Fruit fly (Drosophila melanogaster) whole organism, prepupa: ENCODE data around the gene Obp28a.
A peak's percentile ranks its signal among the peaks of the same experiment; 100 is the strongest.

ENCODE experiments used
- Blimp-1 ChIP-seq: fragments of 200-800 bp; sonication (Bioruptor generic); optimal IDR thresholded peaks from 3 replicates; lab custom pipeline; 2017; ENCODE audit warnings: missing biosample characterization, missing genetic modification characterization, mild to moderate bottlenecking, moderate library complexity, missing genetic modification reagents
- CG10669 ChIP-seq: fragments of 200-800 bp; sonication (Bioruptor generic); optimal IDR thresholded peaks from 3 replicates; lab custom pipeline; 2018; ENCODE audit warnings: missing biosample characterization, mild to moderate bottlenecking, missing genetic modification characterization, moderate library complexity
- CG11294 ChIP-seq: fragments of 200-800 bp; sonication (Bioruptor generic); IDR thresholded peaks from 2 replicates; pipeline ENCODE4 v1.3.6; 2022; ENCODE audit warnings: missing biosample characterization, missing genetic modification characterization
- CG11762 ChIP-seq: fragments of 200-800 bp; sonication (Bioruptor generic); optimal IDR thresholded peaks from 3 replicates; lab custom pipeline; 2016; ENCODE audit warnings: missing biosample characterization, missing genetic modification characterization; ENCODE audit not compliant: insufficient read depth
- CG11902 ChIP-seq: fragments of 200-800 bp; sonication (Bioruptor generic); optimal IDR thresholded peaks from 3 replicates; lab custom pipeline; 2016; ENCODE audit warnings: missing biosample characterization, missing genetic modification characterization
- CG15336 ChIP-seq: fragments of 200-800 bp; sonication (Bioruptor generic); IDR thresholded peaks from 2 replicates; pipeline ENCODE4 v1.3.6; 2022; ENCODE audit warnings: missing biosample characterization, missing genetic modification characterization
- CG1621 ChIP-seq: fragments of 200-800 bp; sonication (Bioruptor generic); optimal IDR thresholded peaks from 3 replicates; lab custom pipeline; 2018; ENCODE audit warnings: missing biosample characterization, mild to moderate bottlenecking, missing genetic modification characterization
- CG3032 ChIP-seq: fragments of 200-800 bp; optimal IDR thresholded peaks from 2 replicates; lab custom pipeline; 2019; ENCODE audit warnings: missing biosample characterization, mild to moderate bottlenecking, missing genetic modification characterization, moderate library complexity
- CG32006 ChIP-seq: fragments of 200-800 bp; sonication (Bioruptor generic); optimal IDR thresholded peaks from 3 replicates; lab custom pipeline; 2017; ENCODE audit warnings: missing biosample characterization, mild to moderate bottlenecking, missing genetic modification characterization
- CG34406 ChIP-seq: fragments of 200-800 bp; sonication (Bioruptor generic); optimal IDR thresholded peaks from 3 replicates; lab custom pipeline; 2016; ENCODE audit warnings: missing biosample characterization, missing genetic modification characterization
- CG6276 ChIP-seq: fragments of 200-800 bp; sonication (Bioruptor generic); optimal IDR thresholded peaks from 2 replicates; lab custom pipeline; 2017; ENCODE audit warnings: missing biosample characterization, mild to moderate bottlenecking, missing genetic modification characterization
- CG6808 ChIP-seq: fragments of 200-800 bp; sonication (Bioruptor generic); optimal IDR thresholded peaks from 3 replicates; lab custom pipeline; 2017; ENCODE audit warnings: missing biosample characterization, missing genetic modification characterization, mild to moderate bottlenecking, moderate library complexity, missing genetic modification reagents
- CG6854 ChIP-seq: fragments of 200-800 bp; sonication (Bioruptor generic); optimal IDR thresholded peaks from 2 replicates; lab custom pipeline; 2017; ENCODE audit warnings: missing biosample characterization, mild to moderate bottlenecking, missing genetic modification characterization
- CG8119 ChIP-seq: fragments of 200-800 bp; sonication (Bioruptor generic); IDR thresholded peaks from 3 replicates; pipeline ENCODE4 v1.3.6; 2022; ENCODE audit warnings: missing biosample characterization, missing genetic modification characterization
- CG8319 ChIP-seq: fragments of 200-800 bp; sonication (Bioruptor generic); optimal IDR thresholded peaks from 3 replicates; lab custom pipeline; 2016; ENCODE audit warnings: missing biosample characterization, missing genetic modification characterization
- CG9139 ChIP-seq: fragments of 200-800 bp; sonication (Bioruptor generic); optimal IDR thresholded peaks from 3 replicates; lab custom pipeline; 2017; ENCODE audit warnings: missing biosample characterization, mild to moderate bottlenecking, missing genetic modification characterization
- Eip78C ChIP-seq: fragments of 200-800 bp; sonication (Bioruptor generic); peaks from one replicate; lab custom pipeline; 2016; ENCODE audit warnings: missing biosample characterization, missing genetic modification characterization
- Ets96B ChIP-seq: fragments of 200-800 bp; optimal IDR thresholded peaks from 2 replicates; lab custom pipeline; 2019; ENCODE audit warnings: missing biosample characterization, mild to moderate bottlenecking, missing genetic modification characterization, moderate library complexity
- Gug ChIP-seq: fragments of 200-800 bp; sonication (Bioruptor generic); IDR thresholded peaks from 2 replicates; pipeline ENCODE4 v1.3.6; 2022; ENCODE audit warnings: missing biosample characterization, missing genetic modification characterization
- Hr39 ChIP-seq: fragments of 200-800 bp; sonication (Bioruptor generic); optimal IDR thresholded peaks from 2 replicates; lab custom pipeline; 2016; ENCODE audit warnings: missing biosample characterization, missing genetic modification characterization
- Hr4 ChIP-seq: fragments of 200-800 bp; sonication (Bioruptor generic); optimal IDR thresholded peaks from 3 replicates; lab custom pipeline; 2016; ENCODE audit warnings: missing biosample characterization, missing genetic modification characterization
- Lpt ChIP-seq: fragments of 200-800 bp; sonication (Bioruptor generic); optimal IDR thresholded peaks from 3 replicates; lab custom pipeline; 2016; ENCODE audit warnings: missing biosample characterization, missing genetic modification characterization
- OdsH ChIP-seq: fragments of 200-800 bp; sonication (Bioruptor generic); optimal IDR thresholded peaks from 3 replicates; lab custom pipeline; 2016; ENCODE audit warnings: missing biosample characterization, missing genetic modification characterization
- Sox102F ChIP-seq: fragments of 200-800 bp; sonication (Bioruptor generic); optimal IDR thresholded peaks from 2 replicates; lab custom pipeline; 2016; ENCODE audit warnings: missing biosample characterization, mild to moderate bottlenecking, missing genetic modification characterization
- Sox14 ChIP-seq: fragments of 200-800 bp; sonication (Bioruptor generic); optimal IDR thresholded peaks from 3 replicates; lab custom pipeline; 2016; ENCODE audit warnings: missing biosample characterization, missing genetic modification characterization
- acj6 ChIP-seq: fragments of 200-800 bp; sonication (Bioruptor generic); optimal IDR thresholded peaks from 3 replicates; lab custom pipeline; 2016; ENCODE audit warnings: missing biosample characterization, missing genetic modification characterization
- eg ChIP-seq: fragments of 200-800 bp; sonication (Bioruptor generic); IDR thresholded peaks from 3 replicates; pipeline ENCODE4 v1.3.6; 2022; ENCODE audit warnings: missing biosample characterization, missing genetic modification characterization
- esn ChIP-seq: fragments of 200-800 bp; sonication (Bioruptor generic); optimal IDR thresholded peaks from 2 replicates; lab custom pipeline; 2016; ENCODE audit warnings: missing biosample characterization, mild to moderate bottlenecking, missing genetic modification characterization, moderate library complexity
- fd85E ChIP-seq: fragments of 200-800 bp; sonication (Bioruptor generic); optimal IDR thresholded peaks from 3 replicates; lab custom pipeline; 2016; ENCODE audit warnings: missing biosample characterization, missing genetic modification characterization
- fkh ChIP-seq: fragments of 200-800 bp; sonication (Bioruptor generic); optimal IDR thresholded peaks from 3 replicates; lab custom pipeline; 2017; ENCODE audit warnings: missing biosample characterization, mild to moderate bottlenecking, missing genetic modification characterization, moderate library complexity
- net ChIP-seq: fragments of 200-800 bp; sonication (Bioruptor generic); optimal IDR thresholded peaks from 3 replicates; lab custom pipeline; 2016; ENCODE audit warnings: missing biosample characterization, missing genetic modification characterization
- salr ChIP-seq, 2 experiments: fragments of 200-800 bp; sonication (Bioruptor generic); optimal IDR thresholded peaks; 3 replicates each; lab custom pipeline; 2016 to 2018; ENCODE audit warnings: missing biosample characterization in 2 of 2, missing genetic modification characterization in 2 of 2, mild to moderate bottlenecking in 1 of 2
- ss ChIP-seq, 2 experiments: fragments of 200-800 bp; sonication (Bioruptor generic); optimal IDR thresholded peaks; 2 replicates in 1 of 2; 3 replicates in 1 of 2; lab custom pipeline; 2017 to 2018; ENCODE audit warnings: mild to moderate bottlenecking in 2 of 2, missing biosample characterization in 2 of 2, missing genetic modification characterization in 2 of 2, moderate library complexity in 1 of 2
- svp ChIP-seq: fragments of 200-800 bp; sonication (Bioruptor generic); peaks from one replicate; lab custom pipeline; 2016; ENCODE audit warnings: missing biosample characterization, missing genetic modification characterization
- vri ChIP-seq: fragments of 200-800 bp; sonication (Bioruptor generic); optimal IDR thresholded peaks from 3 replicates; lab custom pipeline; 2016; ENCODE audit warnings: missing biosample characterization, mild to moderate bottlenecking, missing genetic modification characterization

Gene Obp28a

DNA sequence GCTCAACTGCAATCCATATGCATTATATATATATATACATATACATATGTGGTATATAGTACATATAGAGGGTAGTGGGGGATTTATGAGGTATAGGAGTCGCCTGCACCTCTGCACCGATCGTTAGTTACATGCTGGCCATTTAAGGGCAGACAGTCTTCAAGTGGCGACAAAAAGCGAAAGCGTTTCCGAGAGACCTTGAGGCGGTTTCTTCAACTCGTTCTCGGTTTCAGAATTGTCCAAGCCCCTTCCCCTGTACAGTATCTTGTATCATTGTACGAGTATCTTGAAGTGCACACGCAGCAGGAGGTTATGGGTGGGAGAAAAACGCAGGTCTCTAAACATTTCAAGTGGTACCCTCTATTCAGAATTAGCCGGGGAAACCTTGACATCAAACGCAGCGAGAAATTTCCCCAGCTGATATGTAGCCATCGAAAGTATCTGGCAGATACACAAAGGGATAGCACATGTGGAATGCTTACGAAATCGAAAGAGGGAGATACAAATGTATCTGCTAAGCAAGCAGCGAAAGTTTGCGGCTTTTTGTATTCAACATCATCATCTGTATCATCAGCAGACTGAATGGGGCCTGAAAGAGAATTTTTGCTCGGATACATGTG lies 29.9 kb upstream of the Obp28a start:
- TF ChIP-seq Gug (GFP tag; lab: Robert Waterston, UW) = no peak
- no peak for TF ChIP-seq acj6 (GFP tag; lab: Kevin White, UChicago)
- no peak for TF ChIP-seq ss (GFP tag; optimal IDR thresholded peaks at IDR 0.05; lab: Kevin White, UChicago)
- no peak for TF ChIP-seq CG6276 (GFP tag; lab: Kevin White, UChicago)
- no peak for TF ChIP-seq CG11902 (GFP tag; lab: Kevin White, UChicago)
- no peak for TF ChIP-seq eg (GFP tag; lab: Robert Waterston, UW)
- TF ChIP-seq CG8119 (GFP tag; lab: Robert Waterston, UW) = no peak
- TF ChIP-seq CG34406 = no peak
- no peak for TF ChIP-seq Sox102F (GFP tag; lab: Kevin White, UChicago)
- TF ChIP-seq CG8319 (GFP tag; lab: Kevin White, UChicago) = no peak
- TF ChIP-seq CG11294 (GFP tag; lab: Robert Waterston, UW) = no peak
- TF ChIP-seq OdsH (GFP tag; lab: Kevin White, UChicago) = no peak
- peak; percentile 12 for TF ChIP-seq svp (GFP tag; lab: Kevin White, UChicago)
- TF ChIP-seq Eip78C (GFP tag; lab: Kevin White, UChicago) = peak; percentile 18
- no peak for TF ChIP-seq CG32006
- TF ChIP-seq Hr4 (GFP tag; lab: Kevin White, UChicago) = no peak
- TF ChIP-seq Blimp-1 = peak; percentile 38
- no peak for TF ChIP-seq CG3032 (tag; lab: Kevin White, UChicago)

DNA sequence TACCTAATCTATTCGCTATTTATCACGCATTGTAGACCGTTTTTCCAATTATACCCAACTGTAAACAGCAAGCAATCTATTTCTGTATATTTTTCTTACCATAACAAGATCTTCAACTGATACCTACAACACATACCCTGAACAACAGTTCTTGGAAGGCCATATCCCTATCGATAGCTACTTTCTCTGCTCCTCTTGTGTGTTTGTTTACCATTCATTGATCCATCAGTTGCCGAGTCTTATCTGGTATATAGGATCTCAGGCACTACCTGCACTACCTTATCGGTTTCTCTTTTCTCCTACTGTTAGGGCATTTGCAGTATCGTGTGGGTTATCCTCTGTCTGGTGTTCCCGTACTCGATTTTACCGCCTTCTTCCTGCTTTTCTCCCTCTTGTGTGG lies 29.0 kb upstream of the Obp28a start:
- TF ChIP-seq CG8119 (GFP tag; lab: Robert Waterston, UW) = no peak
- TF ChIP-seq fd85E (GFP tag; lab: Kevin White, UChicago) = no peak
- TF ChIP-seq Gug (GFP tag; lab: Robert Waterston, UW) = no peak
- TF ChIP-seq Hr39 (GFP tag; lab: Kevin White, UChicago) = no peak
- no peak for TF ChIP-seq CG11902 (GFP tag; lab: Kevin White, UChicago)
- TF ChIP-seq fkh (GFP tag; lab: Kevin White, UChicago) = peak; percentile 21
- TF ChIP-seq net (GFP tag; lab: Kevin White, UChicago) = no peak

DNA sequence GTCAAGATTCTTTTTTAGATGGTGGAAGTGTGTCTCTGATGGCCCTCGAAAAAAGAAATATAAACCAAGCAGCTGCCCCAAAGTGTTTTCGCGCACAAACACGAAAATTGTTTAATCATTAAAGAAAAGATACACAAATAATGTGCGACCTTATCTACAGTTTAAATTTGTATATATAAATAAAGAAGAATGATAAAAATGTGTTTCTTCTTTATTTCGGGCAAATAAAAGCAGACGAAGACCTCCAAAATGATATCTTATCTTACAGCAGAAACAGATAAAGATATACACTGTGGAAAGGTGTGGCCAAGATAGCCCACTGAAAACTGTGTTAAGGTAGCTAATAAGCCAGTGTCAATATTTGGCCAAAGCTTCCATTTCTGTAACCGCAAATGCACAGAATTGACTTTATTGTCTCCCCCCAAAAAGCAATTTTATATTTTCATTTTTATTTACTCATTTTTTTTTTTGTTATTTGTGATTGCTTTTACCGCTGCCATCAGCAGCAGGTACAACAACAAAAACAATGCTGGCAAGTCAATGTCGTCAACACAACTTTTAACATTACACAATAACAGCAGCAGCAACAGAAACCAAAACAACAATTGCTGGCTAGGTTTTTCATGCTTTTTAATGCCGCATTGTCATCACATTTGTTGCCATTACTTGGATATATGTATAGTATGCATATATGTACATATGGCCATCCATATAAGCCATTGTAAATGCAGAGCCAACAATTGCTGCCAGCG lies 28.1 kb upstream of the Obp28a start:
- no peak for TF ChIP-seq salr (GFP tag; optimal IDR thresholded peaks at IDR 0.05; lab: Kevin White, UChicago)
- TF ChIP-seq CG34406 = no peak
- TF ChIP-seq vri = peak; percentile 51
- no peak for TF ChIP-seq CG9139
- no peak for TF ChIP-seq CG10669 (GFP tag; lab: Kevin White, UChicago)
- TF ChIP-seq svp (GFP tag; lab: Kevin White, UChicago) = peak; percentile 38
- TF ChIP-seq fkh (GFP tag; lab: Kevin White, UChicago) = peak; percentile 89
- TF ChIP-seq Sox102F (GFP tag; lab: Kevin White, UChicago) = peak; percentile 30
- TF ChIP-seq Ets96B (tag; lab: Kevin White, UChicago) = no peak
- TF ChIP-seq CG15336 (GFP tag; lab: Robert Waterston, UW) = no peak
- TF ChIP-seq net (GFP tag; lab: Kevin White, UChicago) = no peak
- TF ChIP-seq CG6808 (GFP tag; lab: Kevin White, UChicago) = no peak
- peak; percentile 58 for TF ChIP-seq Eip78C (GFP tag; lab: Kevin White, UChicago)
- no peak for TF ChIP-seq esn
- no peak for TF ChIP-seq CG8119 (GFP tag; lab: Robert Waterston, UW)
- TF ChIP-seq Lpt = no peak
- TF ChIP-seq CG1621 (tag; lab: Kevin White, UChicago) = no peak

DNA sequence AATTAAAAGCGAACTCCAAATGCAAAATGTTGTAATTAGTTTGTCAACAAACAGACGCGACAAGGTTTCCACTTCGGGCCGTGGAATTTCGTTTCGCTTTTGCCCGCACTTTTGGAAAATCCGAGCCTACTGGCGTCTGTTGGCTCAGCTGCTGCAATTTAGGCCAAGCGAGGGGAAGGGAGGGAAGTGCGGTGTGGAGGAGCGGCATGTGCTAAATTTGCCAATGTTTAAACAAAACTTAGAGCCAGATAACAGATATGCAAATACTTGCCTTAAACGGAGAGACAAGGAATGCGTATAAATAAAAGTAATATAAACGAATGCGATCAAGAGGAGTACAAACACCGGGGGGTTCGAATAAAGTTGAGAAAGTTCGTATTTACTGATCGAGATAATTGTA lies 26.4 kb upstream of the Obp28a start:
- TF ChIP-seq ss (GFP tag; optimal IDR thresholded peaks at IDR 0.05; lab: Kevin White, UChicago) = no peak
- no peak for TF ChIP-seq Sox14 (GFP tag; lab: Kevin White, UChicago)
- no peak for TF ChIP-seq CG11762 (GFP tag; lab: Kevin White, UChicago)
- TF ChIP-seq fkh (GFP tag; lab: Kevin White, UChicago) = peak; percentile 92
- no peak for TF ChIP-seq CG6854 (GFP tag; lab: Kevin White, UChicago)
- TF ChIP-seq OdsH (GFP tag; lab: Kevin White, UChicago) = no peak
- no peak for TF ChIP-seq salr (GFP tag; optimal IDR thresholded peaks at IDR 0.05; lab: Kevin White, UChicago)
- TF ChIP-seq vri = peak; percentile 50
- no peak for TF ChIP-seq CG9139
